Fruit fly (Drosophila melanogaster) whole organism, pupa: ENCODE measurements around the gene Sdhaf3.

Experiments used
- CG12605 ChIP-seq: fragments of 200-800 bp; sonication (Bioruptor generic); IDR thresholded peaks from 2 replicates; pipeline ENCODE4 v1.3.6; 2022; ENCODE audit warnings: missing biosample characterization, missing genetic modification characterization
- CG13204 ChIP-seq: fragments of 200-800 bp; sonication (Bioruptor generic); optimal IDR thresholded peaks from 2 replicates; lab custom pipeline; 2018; ENCODE audit warnings: missing biosample characterization, mild to moderate bottlenecking, missing genetic modification characterization, moderate library complexity
- CG14655 ChIP-seq: fragments of 200-800 bp; sonication (Bioruptor generic); optimal IDR thresholded peaks from 3 replicates; lab custom pipeline; 2017; ENCODE audit warnings: mild to moderate bottlenecking, missing biosample characterization, missing genetic modification reagents, missing genetic modification characterization
- CG17806 ChIP-seq: fragments of 200-800 bp; sonication (Bioruptor generic); optimal IDR thresholded peaks from 2 replicates; lab custom pipeline; 2018; ENCODE audit warnings: missing biosample characterization, mild to moderate bottlenecking, missing genetic modification characterization, moderate library complexity
- CG9948 ChIP-seq: fragments of 200-800 bp; sonication (Bioruptor generic); optimal IDR thresholded peaks from 2 replicates; lab custom pipeline; 2018; ENCODE audit warnings: missing biosample characterization, mild to moderate bottlenecking, missing genetic modification characterization, moderate library complexity
- EcR ChIP-seq: fragments of 200-800 bp; sonication (Bioruptor generic); optimal IDR thresholded peaks from 3 replicates; lab custom pipeline; 2019; ENCODE audit warnings: missing biosample characterization, missing genetic modification characterization, mild to moderate bottlenecking, moderate library complexity, missing genetic modification reagents
- fd96Ca ChIP-seq: fragments of 200-800 bp; sonication (Bioruptor generic); IDR thresholded peaks from 3 replicates; pipeline ENCODE4 v1.3.6; 2022; ENCODE audit warnings: missing biosample characterization, missing genetic modification characterization
- gl ChIP-seq: fragments of 200-800 bp; sonication (Bioruptor generic); optimal IDR thresholded peaks from 2 replicates; lab custom pipeline; 2018; ENCODE audit warnings: missing biosample characterization, mild to moderate bottlenecking, missing genetic modification characterization
- rn ChIP-seq: fragments of 200-800 bp; sonication (Bioruptor generic); IDR thresholded peaks from 2 replicates; pipeline ENCODE4 v1.3.6; 2022; ENCODE audit warnings: missing biosample characterization, missing genetic modification characterization

DNA sequence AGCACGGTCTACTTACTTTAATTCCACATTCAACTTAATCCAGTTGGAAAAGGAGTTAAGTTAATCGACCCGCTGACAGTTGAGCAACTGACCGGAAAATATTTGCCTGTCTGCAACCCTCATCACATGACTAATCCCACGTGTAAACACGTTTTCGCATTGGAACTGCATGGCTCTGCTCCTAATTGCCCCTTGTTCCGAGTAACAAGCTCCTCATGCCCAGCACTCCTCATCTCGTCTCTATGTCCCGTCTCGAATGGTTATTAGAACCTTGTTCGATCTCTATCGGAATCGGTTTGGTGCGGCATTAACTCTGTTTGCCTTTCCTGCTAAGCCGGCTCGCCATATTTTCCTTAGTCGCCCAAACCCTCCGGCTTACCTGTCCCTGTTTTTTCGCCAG, 44.0 kb upstream of the Sdhaf3 start:
- TF ChIP-seq CG17806 (tag; lab: Kevin White, UChicago) (no peak), CG14655 (GFP tag; lab: Kevin White, UChicago) (no peak), gl (tag; lab: Kevin White, UChicago) (no peak), CG9948 (tag; lab: Kevin White, UChicago) (no peak), CG12605 (GFP tag; lab: Robert Waterston, UW) (no peak), CG13204 (GFP tag; lab: Kevin White, UChicago) (no peak), EcR (no peak), rn (GFP tag; lab: Robert Waterston, UW) (no peak), fd96Ca (GFP tag; lab: Robert Waterston, UW) (no peak)
